Worm (Caenorhabditis elegans): ENCODE measurements around the gene ZK262.8.

ce11 chrV:18434961-18435360 lies 3.2 kb upstream of the ZK262.8 start, which contains the start of gene ZK262.20:
- TF ChIP-seq mxl-1 (tag; optimal IDR thresholded peaks at IDR 0.05) = no peak
- TF ChIP-seq ztf-6 (GFP tag; IDR thresholded peaks at IDR 0.05) = no peak
- TF ChIP-seq ceh-79 (tag; optimal IDR thresholded peaks at IDR 0.05) = no peak
- TF ChIP-seq F10E7.11 (tag; optimal IDR thresholded peaks at IDR 0.05) = no peak
- no peak for TF ChIP-seq B0019.2 (GFP tag; conservative IDR thresholded peaks at IDR 0.05)
- no peak for TF ChIP-seq tbp1 (GFP tag; optimal IDR thresholded peaks at IDR 0.05)
- no peak for TF ChIP-seq ztf-28 (GFP tag; IDR thresholded peaks at IDR 0.05)
- TF ChIP-seq lin-26 (GFP tag; IDR thresholded peaks at IDR 0.05) = no peak

Data from whole organism, young adult.